Fruit fly (Drosophila melanogaster) whole organism, wandering third instar larva: Measurements from ENCODE around the gene CG17572.

Source experiments
- Abd-B ChIP-seq: fragments of >200 bp; optimal IDR thresholded peaks from 2 replicates; lab custom pipeline; 2017; ENCODE audit warnings: missing biosample characterization, missing genetic modification characterization
- CG32264 ChIP-seq: fragments of 200-800 bp; sonication (Bioruptor generic); optimal IDR thresholded peaks from 2 replicates; lab custom pipeline; 2016; ENCODE audit warnings: missing biosample characterization, missing genetic modification characterization
- Dfd ChIP-seq: fragments of >200 bp; optimal IDR thresholded peaks from 2 replicates; lab custom pipeline; 2017; ENCODE audit warnings: missing biosample characterization, missing genetic modification characterization
- HLH106 ChIP-seq: fragments of 200-800 bp; optimal IDR thresholded peaks from 3 replicates; lab custom pipeline; 2019; ENCODE audit warnings: missing biosample characterization, mild to moderate bottlenecking, missing genetic modification characterization, moderate library complexity
- Hnf4 ChIP-seq: fragments of 200-800 bp; sonication (Bioruptor generic); optimal IDR thresholded peaks from 2 replicates; lab custom pipeline; 2016; ENCODE audit warnings: missing biosample characterization, mild to moderate bottlenecking, missing genetic modification characterization
- Hr78 ChIP-seq: fragments of >200 bp; optimal IDR thresholded peaks from 2 replicates; lab custom pipeline; 2017; ENCODE audit warnings: missing biosample characterization, missing genetic modification characterization
- Hr83 ChIP-seq: fragments of 200-300 bp; sonication (Bioruptor generic); optimal IDR thresholded peaks from 2 replicates; lab custom pipeline; 2016; ENCODE audit warnings: missing biosample characterization, mild to moderate bottlenecking, missing genetic modification characterization, moderate library complexity; ENCODE audit not compliant: poor library complexity, severe bottlenecking
- OdsH ChIP-seq: fragments of 200-800 bp; sonication (Bioruptor generic); optimal IDR thresholded peaks from 2 replicates; lab custom pipeline; 2016; ENCODE audit warnings: missing biosample characterization, mild to moderate bottlenecking, missing genetic modification characterization
- dl ChIP-seq, 2 experiments: fragments of 175-275, 200-275 bp in 1 of 2; fragments of 200-275 bp in 1 of 2; sonication (Bioruptor generic); optimal IDR thresholded peaks; lab custom pipeline; 2018; ENCODE audit warnings: mild to moderate bottlenecking in 2 of 2, missing biosample characterization in 2 of 2, missing genetic modification characterization in 2 of 2, moderate library complexity in 2 of 2; ENCODE audit not compliant: partially characterized antibody in 2 of 2, insufficient read depth in 1 of 2
- fru ChIP-seq: fragments of 200-800 bp; sonication (Bioruptor generic); optimal IDR thresholded peaks from 3 replicates; lab custom pipeline; 2016; ENCODE audit warnings: missing biosample characterization, mild to moderate bottlenecking, missing genetic modification characterization
- h ChIP-seq: fragments of 200-800 bp; sonication (Bioruptor generic); optimal IDR thresholded peaks from 3 replicates; lab custom pipeline; 2016; ENCODE audit warnings: missing biosample characterization, mild to moderate bottlenecking, missing genetic modification characterization
- psq ChIP-seq: fragments of 200-800 bp; sonication (Bioruptor generic); optimal IDR thresholded peaks from 3 replicates; lab custom pipeline; 2017; ENCODE audit warnings: missing biosample characterization, mild to moderate bottlenecking, missing genetic modification characterization, moderate library complexity
- usp ChIP-seq: fragments of >200 bp; optimal IDR thresholded peaks from 2 replicates; lab custom pipeline; 2017; ENCODE audit warnings: missing biosample characterization, missing genetic modification characterization

dm6 chr2L:19089385-19089784 lies 15.4 kb upstream of the CG17572 start:
- TF ChIP-seq Hr83 (GFP tag; lab: Kevin White, UChicago) (no peak), usp (GFP tag; lab: Kevin White, UChicago) (no peak), psq (no peak), OdsH (GFP tag; lab: Kevin White, UChicago) (no peak), Hr78 (no peak), fru (GFP tag; lab: Kevin White, UChicago) (no peak), dl (GFP tag; optimal IDR thresholded peaks at IDR 0.05; lab: Kevin White, UChicago; ENCODE audit: insufficient read depth in 1 of 2, partially characterized antibody in 2 of 2) (no peak), HLH106 (tag; lab: Kevin White, UChicago) (no peak), Hnf4 (GFP tag; lab: Kevin White, UChicago) (no peak), Dfd (GFP tag; lab: Kevin White, UChicago) (no peak), Abd-B (GFP tag; lab: Kevin White, UChicago) (no peak), CG32264 (GFP tag; lab: Kevin White, UChicago) (no peak), h (GFP tag; lab: Kevin White, UChicago) (no peak)
